Fruit fly (Drosophila melanogaster): ENCODE results near the gene CG1271.

CG1271 gene

dm6 chr3L:3081146-3081872, 29.0 kb downstream of the CG1271 start (continued):
- peak; percentile 98 for TF ChIP-seq CG1529 (GFP tag; optimal IDR thresholded peaks at IDR 0.05)
- TF ChIP-seq CG6272 (GFP tag; IDR thresholded peaks at IDR 0.05), result peak; percentile 97
- TF ChIP-seq Meics (GFP tag; optimal IDR thresholded peaks at IDR 0.05), result peak; percentile 99
- peak; percentile 82 for TF ChIP-seq CG7928 (GFP tag; optimal IDR thresholded peaks at IDR 0.05)
- no peak for TF ChIP-seq br (optimal IDR thresholded peaks at IDR 0.05)
- TF ChIP-seq Asciz (GFP tag; optimal IDR thresholded peaks at IDR 0.05), result peak; percentile 99
- TF ChIP-seq so (GFP tag; IDR thresholded peaks at IDR 0.05), result peak; percentile 99
- TF ChIP-seq Eip74EF (GFP tag; optimal IDR thresholded peaks at IDR 0.05), result peak in 1 of 2 experiments; percentile 97
- peak; percentile 92 for TF ChIP-seq Atf3 (GFP tag; optimal IDR thresholded peaks at IDR 0.05)
- TF ChIP-seq CG5180 (GFP tag; optimal IDR thresholded peaks at IDR 0.05), result peak; percentile 91
- peak; percentile 97 for TF ChIP-seq zfh2 (GFP tag; optimal IDR thresholded peaks at IDR 0.05)
- peak; percentile 95 for TF ChIP-seq Lhr (GFP tag; optimal IDR thresholded peaks at IDR 0.05)
- peak; percentile 87 for TF ChIP-seq MESR4 (GFP tag; optimal IDR thresholded peaks at IDR 0.05)
- peak; percentile 98 for TF ChIP-seq Mad (GFP tag; optimal IDR thresholded peaks at IDR 0.05)
- peak; percentile 97 for TF ChIP-seq CG7786 (GFP tag; optimal IDR thresholded peaks at IDR 0.05)
- peak; percentile 96 for TF ChIP-seq CG11093 (GFP tag; IDR thresholded peaks at IDR 0.05)
- TF ChIP-seq Scr (GFP tag; IDR thresholded peaks at IDR 0.05; ENCODE audit: partially characterized antibody), result peak; percentile 68
- peak; percentile 89 for TF ChIP-seq Jarid2 (GFP tag; optimal IDR thresholded peaks at IDR 0.05)
- peak; percentile 90 for TF ChIP-seq Deaf1 (tag; optimal IDR thresholded peaks at IDR 0.05)
- peak; percentile 94 for TF ChIP-seq Mes4 (GFP tag; optimal IDR thresholded peaks at IDR 0.05)
- TF ChIP-seq CG7839 (tag; optimal IDR thresholded peaks at IDR 0.05), result peak; percentile 98
- TF ChIP-seq Atf-2 (GFP tag; optimal IDR thresholded peaks at IDR 0.05), result peak; percentile 95
- TF ChIP-seq mirr (GFP tag; optimal IDR thresholded peaks at IDR 0.05), result peak; percentile 97
- peak; percentile 96 for TF ChIP-seq grau (tag; optimal IDR thresholded peaks at IDR 0.05)
- TF ChIP-seq mld (GFP tag; IDR thresholded peaks at IDR 0.05; ENCODE audit: partially characterized antibody), result peak; percentile 72; the same call in 1 of the 3 replicates
- peak; percentile 91 for TF ChIP-seq NC2α (GFP tag; optimal IDR thresholded peaks at IDR 0.05)
- peak; percentile 99 for TF ChIP-seq CG6854 (GFP tag; optimal IDR thresholded peaks at IDR 0.05)
- TF ChIP-seq NFAT (GFP tag; IDR thresholded peaks at IDR 0.05), result peak; percentile 98
- TF ChIP-seq CG1602 (GFP tag; optimal IDR thresholded peaks at IDR 0.05), result peak; percentile 97
- TF ChIP-seq nerfin-1 (tag; optimal IDR thresholded peaks at IDR 0.05), result peak; percentile 96
- peak; percentile 97 for TF ChIP-seq CG9817 (tag; optimal IDR thresholded peaks at IDR 0.05)
- peak; percentile 97 for TF ChIP-seq NC2β (GFP tag; optimal IDR thresholded peaks at IDR 0.05)
- TF ChIP-seq trh (GFP tag; optimal IDR thresholded peaks at IDR 0.05), result peak; percentile 95
- peak; percentile 98 for TF ChIP-seq CG12299 (tag; optimal IDR thresholded peaks at IDR 0.05)
- TF ChIP-seq CG1603 (tag; optimal IDR thresholded peaks at IDR 0.05), result peak; percentile 98
- peak; percentile 92 for TF ChIP-seq CG8089 (GFP tag; optimal IDR thresholded peaks at IDR 0.05)
- TF ChIP-seq CG30431 (GFP tag; optimal IDR thresholded peaks at IDR 0.05), result peak; percentile 97
- peak; percentile 97 to 99 for TF ChIP-seq Hr51 (GFP tag; optimal IDR thresholded peaks at IDR 0.05)
- peak; percentile 89 for TF ChIP-seq Hey (tag; optimal IDR thresholded peaks at IDR 0.05)
- peak; percentile 99 for TF ChIP-seq CG30403 (GFP tag; optimal IDR thresholded peaks at IDR 0.05)
- peak; percentile 98 for TF ChIP-seq odd (GFP tag; optimal IDR thresholded peaks at IDR 0.05)
- peak; percentile 95 for TF ChIP-seq D19B (GFP tag; optimal IDR thresholded peaks at IDR 0.05)
- peak; percentile 97 for TF ChIP-seq CG6254 (GFP tag; optimal IDR thresholded peaks at IDR 0.05)
- TF ChIP-seq CG14860 (GFP tag; IDR thresholded peaks at IDR 0.05; ENCODE audit: partially characterized antibody), result peak; percentile 92
- peak; percentile 99 for TF ChIP-seq CG2678 (tag; optimal IDR thresholded peaks at IDR 0.05)
- TF ChIP-seq ham (GFP tag; IDR thresholded peaks at IDR 0.05), result peak; percentile 94
- TF ChIP-seq bab2 (GFP tag; optimal IDR thresholded peaks at IDR 0.05), result peak; percentile 97
- TF ChIP-seq en (GFP tag; optimal IDR thresholded peaks at IDR 0.05), result peak; percentile 92
